Fruit fly (Drosophila melanogaster): Measurements from ENCODE around the gene CG17075.

Gene CG17075

dm6 chr2L:247845-248473, 19.3 kb downstream of the CG17075 start (continued):
- TF ChIP-seq CG31388 (GFP tag; optimal IDR thresholded peaks at IDR 0.05) (no peak), CG10147 (GFP tag; optimal IDR thresholded peaks at IDR 0.05) (peak; percentile 44), CG31224 (GFP tag; IDR thresholded peaks at IDR 0.05) (0 out of 2 replicates have a peak, but pooled peaks have one; percentile 10), Fer1 (GFP tag; optimal IDR thresholded peaks at IDR 0.05) (peak; percentile 69), Oaz (GFP tag; IDR thresholded peaks at IDR 0.05) (no peak), CG7928 (GFP tag; optimal IDR thresholded peaks at IDR 0.05) (peak; percentile 53), CG9609 (GFP tag; optimal IDR thresholded peaks at IDR 0.05) (peak; percentile 6), Ada2b (GFP tag; IDR thresholded peaks at IDR 0.05) (peak; percentile 33; the same call in 1 of the 2 replicates), dysf (GFP tag; IDR thresholded peaks at IDR 0.05) (peak; percentile 58), CG6683 (GFP tag; optimal IDR thresholded peaks at IDR 0.05) (peak; percentile 53), Sox100B (GFP tag; optimal IDR thresholded peaks at IDR 0.05) (peak; percentile 50), abd-A (tag; optimal IDR thresholded peaks at IDR 0.05) (peak; percentile 74), CG3407 (GFP tag; optimal IDR thresholded peaks at IDR 0.05) (peak; percentile 9), bcd (GFP tag; optimal IDR thresholded peaks at IDR 0.05) (peak; percentile 60), pho (GFP tag; optimal IDR thresholded peaks at IDR 0.05) (peak; percentile 5), unpg (GFP tag; optimal IDR thresholded peaks at IDR 0.05) (peak; percentile 50), CG15011 (GFP tag; optimal IDR thresholded peaks at IDR 0.05) (peak; percentile 53), oc (tag; optimal IDR thresholded peaks at IDR 0.05) (no peak), Nf-YC (tag; optimal IDR thresholded peaks at IDR 0.05) (peak; percentile 49), CG30403 (GFP tag; optimal IDR thresholded peaks at IDR 0.05) (peak; percentile 56), gem (tag; optimal IDR thresholded peaks at IDR 0.05) (peak; percentile 75), Drgx (GFP tag; IDR thresholded peaks at IDR 0.05) (peak; percentile 73), prd (optimal IDR thresholded peaks at IDR 0.05) (no peak), prd (GFP tag; IDR thresholded peaks at IDR 0.05) (peak; percentile 43), wek (GFP tag; optimal IDR thresholded peaks at IDR 0.05) (no peak), CG4730 (GFP tag; IDR thresholded peaks at IDR 0.05) (no peak), CG17829 (tag; optimal IDR thresholded peaks at IDR 0.05) (peak; percentile 54), Taf1 (GFP tag; IDR thresholded peaks at IDR 0.05) (peak; percentile 36; the same call in 1 of the 2 replicates), Dp (GFP tag; optimal IDR thresholded peaks at IDR 0.05) (no peak), CG15269 (tag; optimal IDR thresholded peaks at IDR 0.05) (peak; percentile 62), CG6689 (GFP tag; IDR thresholded peaks at IDR 0.05) (no peak), CG10267 (tag; optimal IDR thresholded peaks at IDR 0.05) (peak; percentile 42), Dref (GFP tag; IDR thresholded peaks at IDR 0.05) (no peak), dpn (GFP tag; optimal IDR thresholded peaks at IDR 0.05) (peak in 1 of 2 experiments; percentile 40), Xbp1 (GFP tag; optimal IDR thresholded peaks at IDR 0.05) (peak; percentile 48), nau (GFP tag; optimal IDR thresholded peaks at IDR 0.05) (peak; percentile 31), gt (GFP tag; IDR thresholded peaks at IDR 0.05) (no peak), Rfx (GFP tag; IDR thresholded peaks at IDR 0.05) (peak; percentile 75), CG11695 (GFP tag; IDR thresholded peaks at IDR 0.05) (peak; percentile 57; the same call in 1 of the 3 replicates), sqz (GFP tag; optimal IDR thresholded peaks at IDR 0.05) (no peak), tap (tag; optimal IDR thresholded peaks at IDR 0.05) (peak; percentile 49), B-H2 (GFP tag; optimal IDR thresholded peaks at IDR 0.05) (peak; percentile 32), aop (GFP tag; IDR thresholded peaks at IDR 0.05) (no peak), psq (GFP tag; optimal IDR thresholded peaks at IDR 0.05) (peak; percentile 27), Blimp-1 (GFP tag; optimal IDR thresholded peaks at IDR 0.05) (peak; percentile 43), BtbVII (GFP tag; optimal IDR thresholded peaks at IDR 0.05) (peak; percentile 75), Oli (tag; optimal IDR thresholded peaks at IDR 0.05) (peak; percentile 56), CG10543 (GFP tag; optimal IDR thresholded peaks at IDR 0.05) (peak; percentile 78), phol (tag; optimal IDR thresholded peaks at IDR 0.05) (peak; percentile 49), Mad (GFP tag; optimal IDR thresholded peaks at IDR 0.05) (no peak)
